Worm (Caenorhabditis elegans): ENCODE measurements around the gene W08G11.1.

Gene W08G11.1

DNA sequence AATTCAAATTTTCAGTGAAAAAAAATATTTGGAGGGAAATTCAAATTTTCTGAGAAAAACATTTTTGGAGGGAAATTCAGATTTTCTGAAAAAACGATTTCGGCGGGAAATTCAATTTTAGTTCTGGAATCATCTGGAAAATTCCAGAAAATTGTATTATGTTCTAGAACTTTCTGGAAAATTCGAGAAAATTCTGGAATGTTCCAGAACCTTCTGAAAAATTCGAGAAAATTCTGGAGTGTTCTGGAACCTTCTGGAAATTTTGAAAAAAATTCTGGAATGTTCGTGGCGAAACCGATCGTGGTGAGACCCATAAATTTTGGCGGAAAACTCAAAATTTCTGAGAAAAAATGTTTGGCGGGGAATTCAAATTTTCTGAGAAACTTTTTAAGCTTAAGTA, 24.7 kb upstream of the W08G11.1 start:
- TF ChIP-seq aly-2 (tag; optimal IDR thresholded peaks at IDR 0.05) (no peak), lin-15B (tag; optimal IDR thresholded peaks at IDR 0.05) (no peak), sea-2 (GFP tag; optimal IDR thresholded peaks at IDR 0.05) (no peak)

ce11 chrV:16328849-16329248, 18.0 kb upstream of the W08G11.1 start, which contains the start of gene F57G8.7:
Gene F57G8.7 (plus strand): TSS chrV:16329149.
- TF ChIP-seq egl-27 (tag; optimal IDR thresholded peaks at IDR 0.05) (no peak), mdl-1 (tag; optimal IDR thresholded peaks at IDR 0.05) (no peak), nhr-25 (tag; optimal IDR thresholded peaks at IDR 0.05) (no peak), jun-1 (tag; optimal IDR thresholded peaks at IDR 0.05) (no peak), ceh-82 (tag; optimal IDR thresholded peaks at IDR 0.05) (no peak), nhr-237 (tag; optimal IDR thresholded peaks at IDR 0.05) (no peak), ama-1 (optimal IDR thresholded peaks at IDR 0.05) (no peak), egl-5 (tag; optimal IDR thresholded peaks at IDR 0.05) (no peak), ceh-28 (tag; optimal IDR thresholded peaks at IDR 0.05) (no peak), pha-4 (tag; optimal IDR thresholded peaks at IDR 0.05) (no peak), lsy-12 (tag; optimal IDR thresholded peaks at IDR 0.05) (no peak), elt-3 (tag; optimal IDR thresholded peaks at IDR 0.05) (no peak), daf-12 (tag; optimal IDR thresholded peaks at IDR 0.05) (no peak), lin-15B (tag; optimal IDR thresholded peaks at IDR 0.05) (no peak), nhr-77 (tag; optimal IDR thresholded peaks at IDR 0.05) (no peak), elt-1 (tag; optimal IDR thresholded peaks at IDR 0.05) (no peak), ztf-11 (tag; optimal IDR thresholded peaks at IDR 0.05) (no peak), nhr-12 (tag; optimal IDR thresholded peaks at IDR 0.05) (no peak)

DNA sequence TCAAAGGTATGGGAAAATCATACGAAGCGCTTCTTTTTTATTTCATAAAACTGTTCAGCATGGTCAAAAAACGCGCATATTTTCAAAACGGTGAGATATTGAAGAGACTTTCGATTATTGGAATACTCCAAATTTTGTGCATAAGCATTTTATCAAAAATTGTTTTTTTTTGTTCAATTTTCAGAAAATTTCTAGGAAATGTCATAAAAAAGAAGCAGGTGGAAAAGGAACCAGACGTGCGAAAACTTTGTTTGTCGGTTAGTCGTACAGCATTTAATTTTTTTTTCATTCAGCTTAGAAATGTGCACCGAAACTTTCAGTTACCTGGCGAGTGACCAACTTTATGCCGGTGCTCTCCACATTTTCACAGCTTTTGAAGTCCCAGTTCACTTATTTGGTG, 13.4 kb upstream of the W08G11.1 start, which contains the start of gene srh-167:
srh-167 (plus strand) TSS at position 301 of the 400 bp plus-strand sequence.
- TF ChIP-seq tbx-2 (tag; optimal IDR thresholded peaks at IDR 0.05) = no peak
- TF ChIP-seq nhr-25 (tag; optimal IDR thresholded peaks at IDR 0.05) = no peak
- no peak for TF ChIP-seq nhr-12 (tag; optimal IDR thresholded peaks at IDR 0.05)
- TF ChIP-seq nhr-23 (tag; optimal IDR thresholded peaks at IDR 0.05) = no peak
- TF ChIP-seq zag-1 (tag; optimal IDR thresholded peaks at IDR 0.05) = no peak
- TF ChIP-seq mdl-1 (tag; optimal IDR thresholded peaks at IDR 0.05) = no peak
- TF ChIP-seq nhr-76 (tag; optimal IDR thresholded peaks at IDR 0.05) = no peak
- no peak for TF ChIP-seq mml-1 (tag; optimal IDR thresholded peaks at IDR 0.05)
- no peak for TF ChIP-seq ZK546.5 (tag; optimal IDR thresholded peaks at IDR 0.05)
- TF ChIP-seq sea-2 (GFP tag; optimal IDR thresholded peaks at IDR 0.05) = no peak
- no peak for TF ChIP-seq R02D3.7 (tag; optimal IDR thresholded peaks at IDR 0.05)
- TF ChIP-seq nhr-43 (tag; optimal IDR thresholded peaks at IDR 0.05; ENCODE audit: poor library complexity, severe bottlenecking) = no peak
- no peak for TF ChIP-seq elt-3 (tag; optimal IDR thresholded peaks at IDR 0.05)
- no peak for TF ChIP-seq egl-27 (tag; optimal IDR thresholded peaks at IDR 0.05)
- no peak for TF ChIP-seq nhr-11 (tag; optimal IDR thresholded peaks at IDR 0.05)
- no peak for TF ChIP-seq ama-1 (optimal IDR thresholded peaks at IDR 0.05)
- TF ChIP-seq nhr-77 (tag; optimal IDR thresholded peaks at IDR 0.05) = no peak

DNA sequence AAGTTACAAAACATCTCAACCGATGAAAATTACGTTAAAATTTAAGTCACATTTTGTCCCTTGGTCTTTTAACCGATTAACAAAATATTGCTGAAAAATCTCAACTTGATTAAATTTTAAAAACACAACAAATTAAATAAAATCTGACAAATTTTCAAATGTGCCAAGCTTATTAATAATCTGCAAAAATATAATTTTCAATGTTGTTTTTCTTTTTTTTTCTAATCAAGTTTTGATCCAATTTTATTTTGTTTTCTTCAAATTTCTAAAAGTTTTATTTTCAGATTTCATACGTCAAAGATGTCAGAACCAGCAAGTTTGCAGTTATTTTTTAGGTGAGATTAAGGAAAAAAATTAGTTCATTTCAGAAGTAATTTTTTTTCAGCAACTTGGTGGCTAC, 10.5 kb upstream of the W08G11.1 start, which contains the start of gene srw-87:
srw-87 (plus strand) TSS at position 301 of the 400 bp plus-strand sequence.
- TF ChIP-seq snpc-4 (tag; optimal IDR thresholded peaks at IDR 0.05) (no peak), ztf-4 (tag; optimal IDR thresholded peaks at IDR 0.05) (no peak), fkh-2 (tag; optimal IDR thresholded peaks at IDR 0.05) (no peak), nhr-67 (tag; optimal IDR thresholded peaks at IDR 0.05) (no peak), pqm-1 (tag; optimal IDR thresholded peaks at IDR 0.05) (no peak), fos-1 (tag; optimal IDR thresholded peaks at IDR 0.05) (no peak), elt-1 (tag; optimal IDR thresholded peaks at IDR 0.05) (no peak), nhr-11 (tag; optimal IDR thresholded peaks at IDR 0.05) (no peak), eor-1 (tag; optimal IDR thresholded peaks at IDR 0.05) (no peak), pha-4 (tag; optimal IDR thresholded peaks at IDR 0.05) (no peak), daf-12 (tag; optimal IDR thresholded peaks at IDR 0.05) (no peak), fkh-10 (GFP tag; optimal IDR thresholded peaks at IDR 0.05) (no peak), mdl-1 (tag; optimal IDR thresholded peaks at IDR 0.05) (no peak), lsy-12 (tag; optimal IDR thresholded peaks at IDR 0.05) (no peak)
